Worm (Caenorhabditis elegans): ENCODE data around the gene dlc-4.

Gene dlc-4

DNA sequence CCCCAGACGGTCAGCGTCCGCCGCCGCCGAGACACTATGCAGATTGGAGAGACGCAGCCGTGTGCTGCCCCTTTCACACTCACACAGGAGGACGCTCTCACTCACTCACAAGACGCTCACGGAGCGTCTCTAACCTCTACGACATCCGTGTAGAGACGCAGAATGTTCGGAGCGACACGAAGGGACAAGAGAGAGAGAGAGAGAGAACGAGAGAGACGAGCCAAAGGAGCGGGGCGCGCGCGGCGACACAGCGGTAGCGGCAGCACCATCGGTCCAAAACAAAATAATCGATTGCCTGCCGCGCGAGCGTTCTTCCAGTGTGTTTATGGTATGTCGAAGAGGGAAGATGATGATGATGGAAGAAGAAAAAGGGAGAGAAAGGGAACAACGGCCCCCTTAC, 49.3 kb downstream of the dlc-4 start:
- TF ChIP-seq nhr-23 (tag; optimal IDR thresholded peaks at IDR 0.05) (no peak), nhr-129 (tag; optimal IDR thresholded peaks at IDR 0.05) (peak; percentile 92), zag-1 (tag; optimal IDR thresholded peaks at IDR 0.05) (peak; percentile 89), snpc-4 (tag; optimal IDR thresholded peaks at IDR 0.05) (peak; percentile 52), ama-1 (optimal IDR thresholded peaks at IDR 0.05) (no peak), unc-39 (tag; optimal IDR thresholded peaks at IDR 0.05) (no peak), F13H6.1 (tag; optimal IDR thresholded peaks at IDR 0.05) (peak; percentile 94), lin-13 (GFP tag; optimal IDR thresholded peaks at IDR 0.05) (peak; percentile 86), ceh-16 (tag; optimal IDR thresholded peaks at IDR 0.05) (no peak), R02D3.7 (tag; optimal IDR thresholded peaks at IDR 0.05) (no peak), blmp-1 (tag; optimal IDR thresholded peaks at IDR 0.05; ENCODE audit: insufficient read depth) (peak; percentile 50), nhr-21 (tag; optimal IDR thresholded peaks at IDR 0.05) (peak; percentile 84), mab-5 (tag; optimal IDR thresholded peaks at IDR 0.05) (peak; percentile 77), Y55F3AM.14 (GFP tag; optimal IDR thresholded peaks at IDR 0.05) (peak; percentile 28), nhr-6 (tag; optimal IDR thresholded peaks at IDR 0.05) (peak; percentile 67), fos-1 (tag; optimal IDR thresholded peaks at IDR 0.05) (peak; percentile 84), ztf-11 (tag; optimal IDR thresholded peaks at IDR 0.05) (no peak), sma-3 (GFP tag; optimal IDR thresholded peaks at IDR 0.05) (peak; percentile 92), skn-1 (tag; optimal IDR thresholded peaks at IDR 0.05) (peak; percentile 42), egl-27 (tag; optimal IDR thresholded peaks at IDR 0.05) (peak; percentile 83), nhr-11 (tag; optimal IDR thresholded peaks at IDR 0.05) (no peak), unc-55 (GFP tag; optimal IDR thresholded peaks at IDR 0.05) (peak; percentile 88), nhr-12 (tag; optimal IDR thresholded peaks at IDR 0.05) (no peak), elt-3 (tag; optimal IDR thresholded peaks at IDR 0.05) (no peak), mdl-1 (tag; optimal IDR thresholded peaks at IDR 0.05) (peak; percentile 45 to 63), lin-39 (tag; optimal IDR thresholded peaks at IDR 0.05) (no peak), sma-9 (GFP tag; optimal IDR thresholded peaks at IDR 0.05) (peak; percentile 90), sma-9 (tag; optimal IDR thresholded peaks at IDR 0.05) (no peak), C34F6.9 (tag; optimal IDR thresholded peaks at IDR 0.05) (peak; percentile 87), nhr-10 (tag; optimal IDR thresholded peaks at IDR 0.05) (peak; percentile 23), lin-11 (tag; optimal IDR thresholded peaks at IDR 0.05) (peak; percentile 84), nhr-77 (tag; optimal IDR thresholded peaks at IDR 0.05) (no peak), mbf-1 (tag; optimal IDR thresholded peaks at IDR 0.05) (no peak), gmeb-1 (tag; optimal IDR thresholded peaks at IDR 0.05) (peak; percentile 69), crh-2 (tag; optimal IDR thresholded peaks at IDR 0.05) (peak; percentile 81), nhr-25 (tag; optimal IDR thresholded peaks at IDR 0.05) (peak; percentile 85), unc-62 (GFP tag; optimal IDR thresholded peaks at IDR 0.05) (no peak), elt-1 (tag; optimal IDR thresholded peaks at IDR 0.05) (no peak), peb-1 (tag; optimal IDR thresholded peaks at IDR 0.05) (peak; percentile 3), lsy-2 (tag; optimal IDR thresholded peaks at IDR 0.05) (peak; percentile 22 to 83), ceh-82 (tag; optimal IDR thresholded peaks at IDR 0.05) (peak; percentile 82), ztf-4 (tag; optimal IDR thresholded peaks at IDR 0.05) (peak; percentile 82), alr-1 (tag; optimal IDR thresholded peaks at IDR 0.05) (peak; percentile 57), sem-4 (tag; optimal IDR thresholded peaks at IDR 0.05) (peak; percentile 84), ZK546.5 (tag; optimal IDR thresholded peaks at IDR 0.05) (peak; percentile 45), dmd-4 (tag; optimal IDR thresholded peaks at IDR 0.05) (no peak), ztf-1 (GFP tag; conservative IDR thresholded peaks at IDR 0.05) (0 out of 2 replicates have a peak, but pooled peaks have one; percentile 48), aly-2 (tag; optimal IDR thresholded peaks at IDR 0.05) (no peak), nhr-237 (tag; optimal IDR thresholded peaks at IDR 0.05) (no peak)

Measured in whole organism, L2 larva.